Fruit fly (Drosophila melanogaster): ENCODE measurements around the gene Diedel2.

DNA sequence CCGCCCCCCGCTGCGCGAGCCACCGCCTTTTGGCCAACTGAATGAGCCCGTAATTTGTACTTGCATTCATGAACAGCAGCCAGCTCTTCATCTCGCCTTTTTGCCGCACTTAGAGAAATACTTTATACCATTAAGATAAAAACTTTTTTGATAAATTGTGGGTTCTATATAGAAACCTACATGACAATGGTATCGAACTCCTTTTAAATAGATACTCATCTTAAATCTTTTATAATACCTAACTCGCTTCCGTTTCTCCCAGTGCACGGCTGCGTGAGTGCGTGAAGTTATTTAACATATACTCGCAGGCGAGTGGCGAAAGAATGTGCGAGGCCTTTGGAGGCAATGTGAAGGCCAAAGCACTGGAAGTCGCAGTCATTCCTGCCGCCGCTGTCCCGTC, 17.6 kb downstream of the Diedel2 start:
- no peak for TF ChIP-seq Sp1 (GFP tag; optimal IDR thresholded peaks at IDR 0.05)
- TF ChIP-seq Dfd (GFP tag; optimal IDR thresholded peaks at IDR 0.05), result no peak
- TF ChIP-seq Dif (GFP tag; optimal IDR thresholded peaks at IDR 0.05; ENCODE audit: partially characterized antibody), result no peak
- no peak for TF ChIP-seq Myc (optimal IDR thresholded peaks at IDR 0.05)
- TF ChIP-seq lola (GFP tag; optimal IDR thresholded peaks at IDR 0.05), result no peak
- no peak for TF ChIP-seq usp (GFP tag; optimal IDR thresholded peaks at IDR 0.05)
- TF ChIP-seq pan (optimal IDR thresholded peaks at IDR 0.05), result no peak
- no peak for TF ChIP-seq dsf (GFP tag; optimal IDR thresholded peaks at IDR 0.05; ENCODE audit: borderline replicate concordance)
- TF ChIP-seq br (GFP tag; optimal IDR thresholded peaks at IDR 0.05), result no peak
- peak; percentile 7 for TF ChIP-seq OdsH (GFP tag; optimal IDR thresholded peaks at IDR 0.05)

Measured in whole organism, wandering third instar larva.